Fruit fly (Drosophila melanogaster) whole organism, pupa: ENCODE results near the gene Sox102F.
"Not testable (repeated sequence)": the region's sequence is repeated elsewhere in the genome, so short reads cannot be mapped to it uniquely, and the experiment has no call there.

Experiments
- CG10348 ChIP-seq: fragments of 200-800 bp; sonication (Bioruptor generic); IDR thresholded peaks from 2 replicates; pipeline ENCODE4 v1.3.6; 2022; ENCODE audit warnings: missing biosample characterization, missing genetic modification characterization
- CG12605 ChIP-seq: fragments of 200-800 bp; sonication (Bioruptor generic); IDR thresholded peaks from 2 replicates; pipeline ENCODE4 v1.3.6; 2022; ENCODE audit warnings: missing biosample characterization, missing genetic modification characterization
- CG15710 ChIP-seq: fragments of 200-800 bp; sonication (Bioruptor generic); optimal IDR thresholded peaks from 2 replicates; lab custom pipeline; 2018; ENCODE audit warnings: missing biosample characterization, mild to moderate bottlenecking, missing genetic modification characterization, moderate library complexity
- CG32121 ChIP-seq: fragments of 200-800 bp; sonication (Bioruptor generic); IDR thresholded peaks from 2 replicates; pipeline ENCODE4 v1.3.6; 2022; ENCODE audit warnings: missing biosample characterization, missing genetic modification characterization
- D1 ChIP-seq: fragments of 200-800 bp; sonication (Bioruptor generic); optimal IDR thresholded peaks from 2 replicates; lab custom pipeline; 2018; ENCODE audit warnings: missing biosample characterization, mild to moderate bottlenecking, missing genetic modification characterization, moderate library complexity
- Snoo ChIP-seq: fragments of 200-800 bp; sonication (Bioruptor generic); optimal IDR thresholded peaks from 3 replicates; lab custom pipeline; 2017; ENCODE audit warnings: missing biosample characterization, mild to moderate bottlenecking, missing genetic modification characterization, inconsistent platforms
- gl ChIP-seq: fragments of 200-800 bp; sonication (Bioruptor generic); optimal IDR thresholded peaks from 2 replicates; lab custom pipeline; 2018; ENCODE audit warnings: missing biosample characterization, mild to moderate bottlenecking, missing genetic modification characterization

Gene Sox102F

DNA sequence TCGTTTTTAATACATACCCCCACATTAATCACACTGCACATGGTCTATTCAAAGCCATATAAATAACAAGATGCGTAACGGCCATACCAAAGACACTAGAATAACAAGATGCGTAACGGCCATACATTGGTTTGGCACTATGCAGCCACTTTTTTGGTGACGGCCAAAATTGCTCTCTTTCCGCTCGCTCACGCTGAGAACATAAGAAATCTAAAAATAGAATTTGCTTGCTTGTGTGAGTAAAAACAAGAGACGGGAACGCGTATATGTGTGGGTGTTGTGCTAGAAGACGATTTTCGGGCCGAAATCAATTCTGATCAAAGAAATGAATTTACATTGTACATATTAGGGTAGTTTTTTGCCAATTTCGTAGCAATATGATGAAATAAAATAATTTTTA lies 45.3 kb downstream of the Sox102F start, which contains the start of gene MED26:
TSS of gene MED26 (minus strand) at position 101 of the 400 bp plus-strand sequence.
- not testable (repeated sequence) for TF ChIP-seq gl (tag; lab: Kevin White, UChicago); CG10348 (GFP tag; lab: Robert Waterston, UW); CG32121 (GFP tag; lab: Robert Waterston, UW)

DNA sequence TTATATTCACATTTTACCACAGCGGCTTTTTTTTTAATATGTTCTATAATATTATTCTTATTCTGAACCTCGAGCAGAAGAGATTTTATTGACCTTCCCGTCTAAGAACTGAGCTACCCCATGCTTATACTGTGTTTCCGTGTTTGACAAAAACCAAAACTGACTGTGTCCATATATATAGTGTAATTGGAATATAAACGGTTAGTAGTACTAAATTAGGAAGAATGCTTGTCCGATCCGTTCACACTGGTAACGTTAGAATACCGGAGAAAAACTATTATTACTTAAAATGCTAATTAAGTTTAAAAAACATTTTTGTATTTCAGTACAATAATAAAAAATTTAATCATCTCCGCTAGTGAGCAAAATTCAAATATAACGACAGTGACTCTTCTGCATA lies 45.8 kb downstream of the Sox102F start:
- TF ChIP-seq D1 (peak; percentile 29), CG12605 (GFP tag; lab: Robert Waterston, UW) (no peak)
- TF ChIP-seq, all 21 proteins: peak for 1

DNA sequence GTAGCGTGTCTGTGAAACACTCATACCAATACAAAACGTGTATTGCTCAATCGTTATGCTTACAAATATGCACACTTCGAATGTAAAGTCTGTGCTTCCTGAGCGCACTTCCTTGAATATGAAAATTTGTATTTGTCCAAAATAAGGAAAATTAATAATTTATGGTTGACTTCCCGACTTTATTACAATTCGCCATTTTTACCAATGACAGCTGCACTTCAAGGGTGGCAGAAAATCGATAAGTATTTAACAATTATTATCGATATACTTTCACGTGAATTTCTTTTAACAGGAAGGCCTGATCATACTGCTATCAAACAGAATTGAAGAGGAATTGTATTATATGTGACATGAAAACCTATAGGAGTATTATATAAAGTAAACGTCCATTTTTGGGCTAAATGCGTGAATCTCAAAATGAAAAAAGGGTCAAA lies 46.8 kb downstream of the Sox102F start:
- TF ChIP-seq Snoo (tag; lab: Kevin White, UChicago) (peak; percentile 14), CG15710 (no peak)
